Worm (Caenorhabditis elegans) whole organism, L3 larva: Measurements from ENCODE around the gene ZC204.6.

Experiments used
- ZK546.5 ChIP-seq: sonication (generic microtip); optimal IDR thresholded peaks from 2 replicates; lab custom pipeline; 2017; ENCODE audit warnings: missing biosample characterization, missing genetic modification characterization
- aly-2 ChIP-seq: fragments of 150-350 bp; optimal IDR thresholded peaks from 2 replicates; lab custom pipeline; 2014; ENCODE audit warnings: missing biosample characterization, missing genetic modification characterization
- ama-1 ChIP-seq: fragments of 150-350 bp; optimal IDR thresholded peaks from 2 replicates; lab custom pipeline; 2018
- ceh-16 ChIP-seq: sonication (generic microtip); optimal IDR thresholded peaks from 2 replicates; lab custom pipeline; 2017; ENCODE audit warnings: missing biosample characterization, missing genetic modification characterization
- ceh-28 ChIP-seq: fragments of 150-350 bp; optimal IDR thresholded peaks from 2 replicates; lab custom pipeline; 2014; ENCODE audit warnings: missing biosample characterization, missing genetic modification reagents, missing genetic modification characterization
- ceh-82 ChIP-seq: fragments of 150-350 bp; optimal IDR thresholded peaks from 2 replicates; lab custom pipeline; 2014; ENCODE audit warnings: missing biosample characterization, missing genetic modification characterization
- ceh-9 ChIP-seq: sonication (generic microtip); optimal IDR thresholded peaks from 2 replicates; lab custom pipeline; 2018; ENCODE audit warnings: missing biosample characterization, missing genetic modification characterization
- daf-12 ChIP-seq: fragments of 150-350 bp; optimal IDR thresholded peaks from 2 replicates; lab custom pipeline; 2014; ENCODE audit warnings: missing biosample characterization, missing genetic modification reagents, missing genetic modification characterization
- egl-27 ChIP-seq: sonication (generic microtip); optimal IDR thresholded peaks from 4 replicates; lab custom pipeline; 2017; ENCODE audit warnings: missing biosample characterization, missing genetic modification reagents, missing genetic modification characterization
- egl-5 ChIP-seq: fragments of 150-350 bp; optimal IDR thresholded peaks from 2 replicates; lab custom pipeline; 2017; ENCODE audit warnings: missing biosample characterization, missing genetic modification reagents, missing genetic modification characterization, inconsistent platforms
- elt-1 ChIP-seq: fragments of 150-350 bp; optimal IDR thresholded peaks from 2 replicates; lab custom pipeline; 2014; ENCODE audit warnings: missing biosample characterization, missing genetic modification characterization
- elt-2 ChIP-seq: sonication (generic microtip); optimal IDR thresholded peaks from 2 replicates; lab custom pipeline; 2016; ENCODE audit warnings: missing genetic modification reagents, mild to moderate bottlenecking, missing genetic modification characterization, missing compliant biosample characterization
- elt-3 ChIP-seq, 3 experiments: fragments of 150-350 bp in 1 of 3; sonication (generic microtip) in 2 of 3; optimal IDR thresholded peaks; 2 replicates in 2 of 3; 4 replicates in 1 of 3; lab custom pipeline; 2014 to 2017; ENCODE audit warnings: missing biosample characterization in 3 of 3, missing genetic modification characterization in 3 of 3
- eor-1 ChIP-seq, 2 experiments: fragments of 150-350 bp; optimal IDR thresholded peaks; 2 replicates each; lab custom pipeline; 2014 to 2018; ENCODE audit warnings: missing biosample characterization in 2 of 2, missing genetic modification characterization in 2 of 2
- fkh-10 ChIP-seq: sonication (generic microtip); optimal IDR thresholded peaks from 2 replicates; lab custom pipeline; 2017; ENCODE audit warnings: missing biosample characterization, missing genetic modification reagents, missing genetic modification characterization
- fkh-2 ChIP-seq: fragments of 150-350 bp; optimal IDR thresholded peaks from 2 replicates; lab custom pipeline; 2014; ENCODE audit warnings: missing biosample characterization, missing genetic modification reagents, missing genetic modification characterization
- fos-1 ChIP-seq: fragments of 150-350 bp; optimal IDR thresholded peaks from 2 replicates; lab custom pipeline; 2014; ENCODE audit warnings: missing biosample characterization, missing genetic modification characterization
- jun-1 ChIP-seq: fragments of 150-350 bp; optimal IDR thresholded peaks from 2 replicates; lab custom pipeline; 2014; ENCODE audit warnings: missing biosample characterization, missing genetic modification reagents, missing genetic modification characterization
- lin-15B ChIP-seq: fragments of 150-350 bp; optimal IDR thresholded peaks from 2 replicates; lab custom pipeline; 2014; ENCODE audit warnings: missing biosample characterization, missing genetic modification characterization
- lin-39 ChIP-seq: fragments of 150-350 bp; optimal IDR thresholded peaks from 2 replicates; lab custom pipeline; 2018; ENCODE audit warnings: missing biosample characterization, missing genetic modification reagents, missing genetic modification characterization
- lsy-12 ChIP-seq: sonication (generic microtip); optimal IDR thresholded peaks from 2 replicates; lab custom pipeline; 2016; ENCODE audit warnings: mild to moderate bottlenecking, missing genetic modification characterization, missing compliant biosample characterization
- mdl-1 ChIP-seq: fragments of 150-350 bp; optimal IDR thresholded peaks from 2 replicates; lab custom pipeline; 2014; ENCODE audit warnings: missing biosample characterization, missing genetic modification characterization
- mml-1 ChIP-seq: fragments of 150-350 bp; sonication (generic microtip); optimal IDR thresholded peaks from 3 replicates; lab custom pipeline; 2014; ENCODE audit warnings: missing biosample characterization, missing genetic modification characterization
- nfya-1 ChIP-seq: sonication (generic microtip); optimal IDR thresholded peaks from 2 replicates; lab custom pipeline; 2017; ENCODE audit warnings: missing genetic modification characterization, mild to moderate bottlenecking, missing compliant biosample characterization, antibody characterized with exemption, moderate library complexity; ENCODE audit not compliant: insufficient read depth
- nhr-23 ChIP-seq: fragments of 150-350 bp; optimal IDR thresholded peaks from 2 replicates; lab custom pipeline; 2014; ENCODE audit warnings: missing biosample characterization, missing genetic modification reagents, missing genetic modification characterization
- nhr-237 ChIP-seq: fragments of 150-350 bp; optimal IDR thresholded peaks from 2 replicates; lab custom pipeline; 2014; ENCODE audit warnings: missing biosample characterization, missing genetic modification characterization
- nhr-43 ChIP-seq: sonication (generic microtip); optimal IDR thresholded peaks from 2 replicates; lab custom pipeline; 2016; ENCODE audit warnings: mild to moderate bottlenecking, missing genetic modification characterization, missing compliant biosample characterization; ENCODE audit not compliant: poor library complexity, severe bottlenecking
- nhr-67 ChIP-seq: fragments of 150-350 bp; optimal IDR thresholded peaks from 2 replicates; lab custom pipeline; 2014; ENCODE audit warnings: missing biosample characterization, missing genetic modification characterization
- nhr-76 ChIP-seq: fragments of 150-350 bp; sonication (generic microtip); optimal IDR thresholded peaks from 5 replicates; lab custom pipeline; 2014; ENCODE audit warnings: missing biosample characterization, missing genetic modification characterization
- nhr-77 ChIP-seq: fragments of 150-350 bp; optimal IDR thresholded peaks from 2 replicates; lab custom pipeline; 2014; ENCODE audit warnings: missing biosample characterization, missing genetic modification characterization
- pha-4 ChIP-seq: fragments of 150-350 bp; optimal IDR thresholded peaks from 2 replicates; lab custom pipeline; 2014; ENCODE audit warnings: missing biosample characterization, missing genetic modification reagents, missing genetic modification characterization
- pqm-1 ChIP-seq: fragments of 150-350 bp; optimal IDR thresholded peaks from 2 replicates; lab custom pipeline; 2017; ENCODE audit warnings: missing biosample characterization, missing genetic modification characterization, inconsistent platforms
- sea-2 ChIP-seq: fragments of 150-350 bp; sonication (generic microtip); optimal IDR thresholded peaks from 4 replicates; lab custom pipeline; 2014; ENCODE audit warnings: missing biosample characterization, missing genetic modification reagents, missing genetic modification characterization
- snpc-4 ChIP-seq: fragments of 150-350 bp; optimal IDR thresholded peaks from 2 replicates; lab custom pipeline; 2014; ENCODE audit warnings: missing biosample characterization, missing genetic modification characterization
- tbx-2 ChIP-seq: sonication (generic microtip); optimal IDR thresholded peaks from 2 replicates; lab custom pipeline; 2016; ENCODE audit warnings: mild to moderate bottlenecking, missing genetic modification characterization, missing compliant biosample characterization
- unc-39 ChIP-seq: sonication (generic microtip); optimal IDR thresholded peaks from 4 replicates; lab custom pipeline; 2017; ENCODE audit warnings: missing biosample characterization, missing genetic modification characterization
- zag-1 ChIP-seq: fragments of 150-350 bp; optimal IDR thresholded peaks from 2 replicates; lab custom pipeline; 2014; ENCODE audit warnings: missing biosample characterization, missing genetic modification characterization
- ztf-4 ChIP-seq: fragments of 150-350 bp; optimal IDR thresholded peaks from 2 replicates; lab custom pipeline; 2014; ENCODE audit warnings: missing biosample characterization, missing genetic modification characterization

The ZC204.6 gene

DNA sequence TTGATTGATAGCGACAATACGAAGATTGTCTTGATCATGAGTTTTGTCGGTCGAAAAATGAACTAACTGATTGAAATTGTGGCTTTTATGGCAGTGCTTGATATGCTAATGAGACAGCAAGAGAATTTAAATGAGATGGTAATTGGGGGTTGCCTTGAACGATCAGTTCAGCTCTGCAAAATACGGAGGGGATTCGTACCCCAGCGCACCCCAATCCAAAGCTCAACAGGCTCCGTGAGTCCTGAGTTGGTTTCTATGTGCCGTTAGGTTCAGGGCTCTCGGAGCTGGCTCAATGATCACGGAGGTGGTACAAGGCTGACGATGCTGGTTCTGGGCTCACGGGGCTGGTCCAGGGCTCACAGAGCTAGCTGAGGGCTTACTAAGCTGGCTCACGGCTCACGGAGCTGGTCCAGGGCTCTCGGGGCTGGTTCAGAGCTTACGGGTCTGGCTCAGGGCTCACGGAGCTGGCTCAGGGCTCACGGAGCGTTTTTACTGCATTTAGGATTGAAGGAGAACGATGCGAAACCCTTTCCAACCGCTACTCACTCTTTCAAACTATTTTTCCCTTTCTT is at the start of gene ZC204.6:
ZC204.6 (minus strand) TSS at position 51 of the 572 bp plus-strand sequence.
- TF ChIP-seq ceh-9 (no peak), fkh-2 (tag; lab: Kevin White, UChicago) (no peak), nhr-77 (tag; lab: Kevin White, UChicago) (no peak), elt-2 (tag; lab: Kevin White, UChicago) (no peak), lsy-12 (tag; lab: Kevin White, UChicago) (no peak), unc-39 (tag; lab: Kevin White, UChicago) (no peak), pha-4 (no peak), sea-2 (GFP tag; lab: Kevin White, UChicago) (no peak), nfya-1 (tag; lab: Kevin White, UChicago) (no peak), nhr-23 (tag; lab: Kevin White, UChicago) (no peak), daf-12 (tag; lab: Kevin White, UChicago) (no peak), tbx-2 (no peak), lin-39 (tag; lab: Kevin White, UChicago) (no peak), nhr-76 (tag; lab: Kevin White, UChicago) (no peak), ceh-16 (no peak), egl-5 (tag; lab: Kevin White, UChicago) (no peak), aly-2 (no peak), snpc-4 (no peak), ceh-82 (tag; lab: Kevin White, UChicago) (no peak), ztf-4 (tag; lab: Kevin White, UChicago) (no peak)

DNA sequence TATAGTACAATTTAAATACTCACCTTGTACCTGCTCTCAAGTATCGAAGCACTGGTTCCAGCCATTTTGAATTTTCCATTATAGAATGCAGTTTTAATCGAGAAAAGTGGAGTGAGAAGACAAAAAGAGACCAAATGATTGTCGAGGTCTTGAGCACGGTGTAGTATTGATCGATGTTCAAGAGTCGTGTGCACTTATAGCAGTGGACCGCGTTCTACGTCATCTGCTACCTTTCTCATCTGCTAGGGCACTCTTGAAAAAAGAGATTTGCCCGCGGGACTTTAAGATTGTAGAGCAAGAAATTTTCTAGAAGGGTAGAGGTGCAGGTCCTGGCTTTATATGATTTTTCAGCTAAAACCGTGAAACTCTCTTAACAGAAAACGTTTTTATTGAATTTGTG is 48.2 kb upstream of the ZC204.6 start, which contains the start of gene fbxc-21:
fbxc-21 (minus strand) TSS at position 101 of the 400 bp plus-strand sequence.
- no peak for TF ChIP-seq egl-5 (tag; lab: Kevin White, UChicago)
- no peak for TF ChIP-seq snpc-4
- no peak for TF ChIP-seq egl-27 (tag; lab: Kevin White, UChicago)
- no peak for TF ChIP-seq lsy-12 (tag; lab: Kevin White, UChicago)
- TF ChIP-seq jun-1, result no peak
- TF ChIP-seq elt-1 (tag; lab: Kevin White, UChicago), result no peak
- TF ChIP-seq ZK546.5 (tag; lab: Kevin White, UChicago), result no peak
- no peak for TF ChIP-seq nhr-237
- TF ChIP-seq fkh-2 (tag; lab: Kevin White, UChicago), result no peak
- no peak for TF ChIP-seq elt-2 (tag; lab: Kevin White, UChicago)
- TF ChIP-seq mml-1 (tag; lab: Kevin White, UChicago), result no peak
- no peak for TF ChIP-seq ceh-82 (tag; lab: Kevin White, UChicago)
- TF ChIP-seq zag-1 (tag; lab: Kevin White, UChicago), result no peak
- no peak for TF ChIP-seq nhr-76 (tag; lab: Kevin White, UChicago)
- no peak for TF ChIP-seq nhr-23 (tag; lab: Kevin White, UChicago)
- no peak for TF ChIP-seq fkh-10 (GFP tag; lab: Kevin White, UChicago)

DNA sequence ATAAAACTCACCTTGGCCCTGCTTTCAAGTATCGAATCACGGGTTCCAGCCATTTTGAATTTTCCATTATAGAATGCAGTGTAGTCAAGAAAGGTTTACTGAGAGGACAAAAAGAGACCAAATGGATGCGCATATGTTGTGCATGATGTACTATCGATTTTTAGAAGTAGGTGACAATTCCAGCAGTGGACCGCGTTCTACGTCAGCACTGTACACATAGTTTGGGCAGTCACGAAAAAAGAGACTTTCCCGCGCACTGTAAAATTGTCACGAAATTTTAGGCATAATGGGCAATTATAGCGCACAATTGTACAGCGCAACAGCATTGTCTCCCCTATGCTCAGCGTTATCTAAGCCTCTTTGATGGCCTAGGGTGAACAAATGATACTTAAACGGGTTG is 46.4 kb upstream of the ZC204.6 start, which contains the start of gene fbxc-22:
fbxc-22 (minus strand) TSS at position 101 of the 400 bp plus-strand sequence.
- TF ChIP-seq nhr-76 (tag; lab: Kevin White, UChicago) (no peak), aly-2 (no peak), ceh-9 (no peak), nhr-67 (tag; lab: Kevin White, UChicago) (no peak), mdl-1 (tag; lab: Kevin White, UChicago) (no peak), fkh-10 (GFP tag; lab: Kevin White, UChicago) (no peak), ceh-28 (no peak), egl-27 (tag; lab: Kevin White, UChicago) (no peak), daf-12 (tag; lab: Kevin White, UChicago) (no peak), jun-1 (no peak), pqm-1 (tag; lab: Kevin White, UChicago) (no peak), pha-4 (no peak), lsy-12 (tag; lab: Kevin White, UChicago) (no peak)

DNA sequence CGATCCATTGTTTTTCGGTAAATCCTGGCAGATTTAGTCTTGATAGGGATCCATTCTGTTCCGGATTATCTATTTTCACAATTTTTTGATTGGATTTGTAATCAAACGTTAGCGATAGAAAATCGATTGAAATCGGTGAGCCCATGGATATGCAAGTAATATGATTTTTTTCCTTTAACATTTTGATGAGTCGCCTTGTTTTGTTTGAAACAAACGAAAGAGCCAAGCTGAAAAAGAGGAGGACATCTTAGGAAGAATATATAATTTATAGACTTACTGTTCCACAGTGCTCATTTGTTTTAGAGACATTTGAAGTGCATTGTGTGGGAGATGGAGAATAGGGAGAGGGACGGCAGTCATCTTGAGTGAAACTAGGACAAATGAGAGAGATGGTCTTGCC is 44.2 kb upstream of the ZC204.6 start, which contains the start of the genes fbxb-18 and fbxb-19:
fbxb-18 (minus strand) TSS at position 101 of the 400 bp plus-strand sequence.
fbxb-19 (minus strand) TSS at position 369 of the 400 bp plus-strand sequence.
- TF ChIP-seq nhr-43 (tag; lab: Kevin White, UChicago) (no peak), tbx-2 (no peak), daf-12 (tag; lab: Kevin White, UChicago) (no peak), lin-15B (tag; lab: Kevin White, UChicago) (no peak), fkh-2 (tag; lab: Kevin White, UChicago) (no peak), ceh-9 (no peak), nhr-77 (tag; lab: Kevin White, UChicago) (no peak), pha-4 (no peak), eor-1 (tag; optimal IDR thresholded peaks at IDR 0.05; lab: Kevin White, UChicago) (no peak), fos-1 (tag; lab: Kevin White, UChicago) (no peak), nfya-1 (tag; lab: Kevin White, UChicago) (no peak), ama-1 (lab: Kevin White, UChicago) (no peak), fkh-10 (GFP tag; lab: Kevin White, UChicago) (no peak), unc-39 (tag; lab: Kevin White, UChicago) (no peak), elt-3 (tag; optimal IDR thresholded peaks at IDR 0.05; lab: Kevin White, UChicago) (no peak)
